Fruit fly (Drosophila melanogaster) whole organism, embryonic: ENCODE data around the gene CaBP1.

Experiments used
- CG10321 ChIP-seq: fragments of 200-800 bp; sonication (Bioruptor generic); IDR thresholded peaks from 2 replicates; pipeline ENCODE4 v1.3.6; 2022; ENCODE audit warnings: missing biosample characterization, missing genetic modification characterization
- CG11696 ChIP-seq: fragments of 200-800 bp; sonication (Bioruptor generic); IDR thresholded peaks from 2 replicates; pipeline ENCODE4 v1.3.6; 2022; ENCODE audit warnings: missing biosample characterization, missing genetic modification characterization
- CG14441 ChIP-seq: fragments of 200-800 bp; sonication (Bioruptor generic); IDR thresholded peaks from 2 replicates; pipeline ENCODE4 v1.3.6; 2022; ENCODE audit warnings: missing biosample characterization, missing genetic modification characterization
- CG14965 ChIP-seq: fragments of 200-800 bp; sonication (Bioruptor generic); optimal IDR thresholded peaks from 2 replicates; lab custom pipeline; 2016; ENCODE audit warnings: missing biosample characterization, missing genetic modification characterization, borderline replicate concordance
- CG15479 ChIP-seq: fragments of 200-800 bp; sonication (Bioruptor generic); optimal IDR thresholded peaks from 3 replicates; lab custom pipeline; 2019; ENCODE audit warnings: missing biosample characterization, mild to moderate bottlenecking, missing genetic modification characterization, moderate library complexity
- CG15601 ChIP-seq: fragments of 200-800 bp; sonication (Bioruptor generic); optimal IDR thresholded peaks from 3 replicates; lab custom pipeline; 2019; ENCODE audit warnings: missing biosample characterization, mild to moderate bottlenecking, missing genetic modification characterization, moderate library complexity
- CG17359 ChIP-seq: fragments of 200-800 bp; sonication (Bioruptor generic); optimal IDR thresholded peaks from 3 replicates; lab custom pipeline; 2018; ENCODE audit warnings: missing biosample characterization, mild to moderate bottlenecking, missing genetic modification characterization, moderate library complexity
- CG17612 ChIP-seq: fragments of 200-800 bp; sonication (Bioruptor generic); IDR thresholded peaks from 2 replicates; pipeline ENCODE4 v1.3.6; 2022; ENCODE audit warnings: missing biosample characterization, missing genetic modification characterization
- CG2120 ChIP-seq: fragments of 200-800 bp; sonication (Bioruptor generic); optimal IDR thresholded peaks from 3 replicates; lab custom pipeline; 2016; ENCODE audit warnings: missing biosample characterization, missing genetic modification characterization
- CG2875 ChIP-seq: fragments of 200-800 bp; sonication (Bioruptor generic); optimal IDR thresholded peaks from 2 replicates; lab custom pipeline; 2017; ENCODE audit warnings: missing biosample characterization, mild to moderate bottlenecking, missing genetic modification characterization, missing genetic modification reagents
- CG31224 ChIP-seq: fragments of 200-800 bp; sonication (Bioruptor generic); IDR thresholded peaks from 2 replicates; pipeline ENCODE4 v1.3.6; 2022; ENCODE audit warnings: missing biosample characterization, missing genetic modification characterization
- CG31388 ChIP-seq: fragments of 200-800 bp; sonication (Bioruptor generic); optimal IDR thresholded peaks from 2 replicates; lab custom pipeline; 2016; ENCODE audit warnings: missing biosample characterization, missing genetic modification characterization
- CG32767 ChIP-seq: fragments of 200-800 bp; sonication (Bioruptor generic); IDR thresholded peaks from 2 replicates; pipeline ENCODE4 v1.3.6; 2022; ENCODE audit warnings: missing biosample characterization, missing genetic modification characterization
- CG32772 ChIP-seq: fragments of 200-800 bp; sonication (Bioruptor generic); IDR thresholded peaks from 2 replicates; pipeline ENCODE4 v1.3.6; 2022; ENCODE audit warnings: missing biosample characterization, missing genetic modification characterization
- CG3281 ChIP-seq: fragments of 200-800 bp; sonication (Bioruptor generic); optimal IDR thresholded peaks from 3 replicates; lab custom pipeline; 2017; ENCODE audit warnings: missing biosample characterization, mild to moderate bottlenecking, missing genetic modification characterization
- CG34224 ChIP-seq: fragments of 200-800 bp; sonication (Bioruptor generic); IDR thresholded peaks from 3 replicates; pipeline ENCODE4 v1.3.6; 2022; ENCODE audit warnings: missing biosample characterization, missing genetic modification characterization; ENCODE audit not compliant: partially characterized antibody
- CG4854 ChIP-seq: fragments of 200-800 bp; sonication (Bioruptor generic); optimal IDR thresholded peaks from 2 replicates; lab custom pipeline; 2016; ENCODE audit warnings: missing biosample characterization, missing genetic modification characterization, inconsistent platforms
- CG5953 ChIP-seq: fragments of 200-800 bp; sonication (Bioruptor generic); IDR thresholded peaks from 2 replicates; pipeline ENCODE4 v1.3.6; 2022; ENCODE audit warnings: missing biosample characterization, missing genetic modification characterization
- CG6791 ChIP-seq: fragments of 200-800 bp; sonication (Bioruptor generic); IDR thresholded peaks from 3 replicates; pipeline ENCODE4 v1.3.6; 2022; ENCODE audit warnings: missing biosample characterization, missing genetic modification characterization; ENCODE audit not compliant: partially characterized antibody
- CG9932 ChIP-seq: fragments of 200-800 bp; sonication (Bioruptor generic); IDR thresholded peaks from 2 replicates; pipeline ENCODE4 v1.3.6; 2022; ENCODE audit warnings: missing biosample characterization, missing genetic modification characterization
- Chrac-16 ChIP-seq: fragments of 200-800 bp; sonication (Bioruptor generic); optimal IDR thresholded peaks from 3 replicates; lab custom pipeline; 2016; ENCODE audit warnings: missing biosample characterization, missing genetic modification characterization
- CkIIα-i1 ChIP-seq: fragments of 200-800 bp; sonication (Bioruptor generic); IDR thresholded peaks from 2 replicates; pipeline ENCODE4 v1.3.6; 2022; ENCODE audit warnings: missing biosample characterization, missing genetic modification characterization
- CrebB ChIP-seq: fragments of 200-800 bp; sonication (Bioruptor generic); optimal IDR thresholded peaks from 3 replicates; lab custom pipeline; 2018; ENCODE audit warnings: missing biosample characterization, mild to moderate bottlenecking, missing genetic modification characterization
- Dek ChIP-seq: fragments of 200-800 bp; sonication (Bioruptor generic); optimal IDR thresholded peaks from 3 replicates; lab custom pipeline; 2019; ENCODE audit warnings: missing biosample characterization, mild to moderate bottlenecking, missing genetic modification characterization, moderate library complexity
- Dp ChIP-seq: fragments of 200-800 bp; sonication (Bioruptor generic); optimal IDR thresholded peaks from 2 replicates; lab custom pipeline; 2018; ENCODE audit warnings: missing biosample characterization, mild to moderate bottlenecking, missing genetic modification characterization, moderate library complexity
- Fer3 ChIP-seq: fragments of 200-800 bp; sonication (Bioruptor generic); optimal IDR thresholded peaks from 2 replicates; lab custom pipeline; 2018; ENCODE audit warnings: missing biosample characterization, mild to moderate bottlenecking, missing genetic modification characterization, moderate library complexity
- Kr ChIP-seq: fragments of 200-800 bp; sonication (Bioruptor generic); optimal IDR thresholded peaks from 2 replicates; lab custom pipeline; 2017; ENCODE audit warnings: missing biosample characterization, mild to moderate bottlenecking, missing genetic modification characterization
- Mes4 ChIP-seq: fragments of 200-800 bp; sonication (Bioruptor generic); optimal IDR thresholded peaks from 2 replicates; lab custom pipeline; 2016; ENCODE audit warnings: missing biosample characterization, missing genetic modification characterization
- NK7.1 ChIP-seq: fragments of 200-800 bp; sonication (Bioruptor generic); optimal IDR thresholded peaks from 3 replicates; lab custom pipeline; 2016; ENCODE audit warnings: missing biosample characterization, missing genetic modification characterization
- Sox100B ChIP-seq: fragments of 200-800 bp; sonication (Bioruptor generic); optimal IDR thresholded peaks from 3 replicates; lab custom pipeline; 2018; ENCODE audit warnings: missing biosample characterization, mild to moderate bottlenecking, missing genetic modification characterization
- abd-A ChIP-seq: fragments of 200-800 bp; sonication (Bioruptor generic); optimal IDR thresholded peaks from 3 replicates; lab custom pipeline; 2019; ENCODE audit warnings: missing biosample characterization, mild to moderate bottlenecking, missing genetic modification characterization, moderate library complexity
- ase ChIP-seq: fragments of 200-800 bp; sonication (Bioruptor generic); IDR thresholded peaks from 3 replicates; pipeline ENCODE4 v1.3.6; 2022; ENCODE audit warnings: missing biosample characterization, missing genetic modification characterization
- ato ChIP-seq: fragments of 200-800 bp; sonication (Bioruptor generic); IDR thresholded peaks from 2 replicates; pipeline ENCODE4 v1.3.6; 2022; ENCODE audit warnings: missing biosample characterization, missing genetic modification characterization; ENCODE audit not compliant: partially characterized antibody
- bab2 ChIP-seq: fragments of 200-800 bp; sonication (Bioruptor generic); optimal IDR thresholded peaks from 2 replicates; lab custom pipeline; 2016; ENCODE audit warnings: missing biosample characterization, missing genetic modification characterization
- bowl ChIP-seq: fragments of 200-800 bp; sonication (Bioruptor generic); IDR thresholded peaks from 2 replicates; pipeline ENCODE4 v1.3.6; 2022; ENCODE audit warnings: missing biosample characterization, missing genetic modification characterization
- crol ChIP-seq: fragments of 200-800 bp; sonication (Bioruptor generic); IDR thresholded peaks from 2 replicates; pipeline ENCODE4 v1.3.6; 2022; ENCODE audit warnings: missing biosample characterization, missing genetic modification characterization
- hkb ChIP-seq, 2 experiments: fragments of 200-800 bp in 1 of 2; fragments of >200 bp in 1 of 2; sonication (Bioruptor generic) in 1 of 2; IDR thresholded peaks in 1 of 2; optimal IDR thresholded peaks in 1 of 2; 2 replicates each; pipeline versions ENCODE4 v1.3.6 to Lab custom; 2017 to 2022; ENCODE audit warnings: missing biosample characterization in 1 of 2, missing genetic modification characterization in 1 of 2
- insv ChIP-seq, 2 experiments: fragments of 200-800 bp; sonication (Bioruptor generic); optimal IDR thresholded peaks; 3 replicates each; lab custom pipeline; 2016 to 2018; ENCODE audit warnings: missing biosample characterization in 2 of 2, missing genetic modification characterization in 2 of 2
- jing ChIP-seq: fragments of 200-800 bp; sonication (Bioruptor generic); optimal IDR thresholded peaks from 2 replicates; lab custom pipeline; 2018; ENCODE audit warnings: missing biosample characterization, mild to moderate bottlenecking, missing genetic modification characterization
- kah ChIP-seq: fragments of 200-800 bp; sonication (Bioruptor generic); optimal IDR thresholded peaks from 2 replicates; lab custom pipeline; 2018; ENCODE audit warnings: missing biosample characterization, mild to moderate bottlenecking, missing genetic modification characterization
- nom ChIP-seq: fragments of 200-800 bp; sonication (Bioruptor generic); optimal IDR thresholded peaks from 2 replicates; lab custom pipeline; 2017; ENCODE audit warnings: missing biosample characterization, missing genetic modification characterization, mild to moderate bottlenecking, moderate library complexity, missing genetic modification reagents
- pita ChIP-seq: fragments of 200-800 bp; sonication (Bioruptor generic); optimal IDR thresholded peaks from 2 replicates; lab custom pipeline; 2017; ENCODE audit warnings: missing biosample characterization, mild to moderate bottlenecking, missing genetic modification characterization
- trh ChIP-seq: fragments of 200-800 bp; sonication (Bioruptor generic); optimal IDR thresholded peaks from 2 replicates; lab custom pipeline; 2016; ENCODE audit warnings: missing biosample characterization, missing genetic modification characterization
- tx ChIP-seq: fragments of 200-800 bp; sonication (Bioruptor generic); optimal IDR thresholded peaks from 2 replicates; lab custom pipeline; 2016; ENCODE audit warnings: missing biosample characterization, missing genetic modification characterization
- unpg ChIP-seq: fragments of 200-800 bp; sonication (Bioruptor generic); optimal IDR thresholded peaks from 3 replicates; lab custom pipeline; 2018; ENCODE audit warnings: missing biosample characterization, mild to moderate bottlenecking, missing genetic modification characterization, moderate library complexity
- vnd ChIP-seq: fragments of 200-800 bp; sonication (Bioruptor generic); IDR thresholded peaks from 3 replicates; pipeline ENCODE4 v1.3.6; 2022; ENCODE audit warnings: missing biosample characterization, missing genetic modification characterization; ENCODE audit not compliant: partially characterized antibody
- wdn ChIP-seq: fragments of 200-800 bp; sonication (Bioruptor generic); IDR thresholded peaks from 2 replicates; pipeline ENCODE4 v1.3.6; 2022; ENCODE audit warnings: missing biosample characterization, missing genetic modification characterization

CaBP1 gene

dm6 chr2L:16315027-16315426, 41.5 kb downstream of the CaBP1 start (continued):
- TF ChIP-seq CG17612 (GFP tag; lab: Robert Waterston, UW) = no peak
- TF ChIP-seq CG31388 (GFP tag; lab: Kevin White, UChicago) = no peak
- TF ChIP-seq CG15601 (tag; lab: Kevin White, UChicago) = no peak
- TF ChIP-seq wdn = no peak
- no peak for TF ChIP-seq Dp (GFP tag; lab: Kevin White, UChicago)
- TF ChIP-seq CG17359 (tag; lab: Kevin White, UChicago) = peak; percentile 9
- TF ChIP-seq tx (GFP tag; lab: Kevin White, UChicago) = no peak
- TF ChIP-seq ato (GFP tag; lab: Robert Waterston, UW) = no peak
- TF ChIP-seq Chrac-16 (GFP tag; lab: Kevin White, UChicago) = no peak
- TF ChIP-seq CG3281 (GFP tag; lab: Kevin White, UChicago) = peak; percentile 16
- TF ChIP-seq CG14965 (GFP tag; lab: Kevin White, UChicago) = no peak
- peak; percentile 75 for TF ChIP-seq abd-A (tag; lab: Kevin White, UChicago)
- 0 out of 2 replicates have a peak, but pooled peaks have one; percentile 28 for TF ChIP-seq bowl (GFP tag; lab: Robert Waterston, UW)
- TF ChIP-seq CG34224 (GFP tag; lab: Robert Waterston, UW) = peak; percentile 41; the same call in 2 of the 3 replicates
- TF ChIP-seq CG32772 = no peak
- peak; percentile 2 for TF ChIP-seq CG2120
- no peak for TF ChIP-seq Mes4 (GFP tag; lab: Kevin White, UChicago)
- no peak for TF ChIP-seq bab2 (GFP tag; lab: Kevin White, UChicago)
- TF ChIP-seq crol (GFP tag; lab: Robert Waterston, UW) = peak; percentile 92
- TF ChIP-seq NK7.1 (GFP tag; lab: Kevin White, UChicago) = no peak
- peak; percentile 20 for TF ChIP-seq Fer3 (tag; lab: Kevin White, UChicago)
- TF ChIP-seq Sox100B (GFP tag; lab: Kevin White, UChicago) = no peak
- TF ChIP-seq CG10321 (GFP tag; lab: Robert Waterston, UW) = no peak
- no peak for TF ChIP-seq trh
- peak; percentile 26 for TF ChIP-seq Dek
- no peak for TF ChIP-seq CG31224 (GFP tag; lab: Robert Waterston, UW)
- no peak for TF ChIP-seq CG4854 (GFP tag; lab: Kevin White, UChicago)
- no peak for TF ChIP-seq insv (GFP tag; optimal IDR thresholded peaks at IDR 0.05; lab: Kevin White, UChicago)
- peak; percentile 65 for TF ChIP-seq CrebB
- TF ChIP-seq hkb (optimal IDR thresholded peaks at IDR 0.05; lab: Kevin White, UChicago) = no peak
- TF ChIP-seq hkb (GFP tag; IDR thresholded peaks at IDR 0.05; lab: Robert Waterston, UW) = peak; percentile 25; the same call in 1 of the 2 replicates
- no peak for TF ChIP-seq CG6791 (GFP tag; lab: Robert Waterston, UW)
- no peak for TF ChIP-seq unpg (GFP tag; lab: Kevin White, UChicago)
- no peak for TF ChIP-seq CG9932 (GFP tag; lab: Robert Waterston, UW)
- no peak for TF ChIP-seq CG5953
- TF ChIP-seq CG15479 (GFP tag; lab: Kevin White, UChicago) = no peak
- TF ChIP-seq CG32767 (GFP tag; lab: Robert Waterston, UW) = no peak
- TF ChIP-seq CkIIα-i1 = no peak
- TF ChIP-seq CG2875 (GFP tag; lab: Kevin White, UChicago) = no peak
- no peak for TF ChIP-seq ase
- no peak for TF ChIP-seq Kr (GFP tag; lab: Kevin White, UChicago)
- TF ChIP-seq kah (GFP tag; lab: Kevin White, UChicago) = no peak
- no peak for TF ChIP-seq CG14441 (GFP tag; lab: Robert Waterston, UW)
- TF ChIP-seq CG11696 (GFP tag; lab: Robert Waterston, UW) = no peak
- no peak for TF ChIP-seq jing (GFP tag; lab: Kevin White, UChicago)
- TF ChIP-seq vnd (GFP tag; lab: Robert Waterston, UW) = no peak
- TF ChIP-seq pita (GFP tag; lab: Kevin White, UChicago) = no peak
- TF ChIP-seq nom (GFP tag; lab: Kevin White, UChicago) = peak; percentile 78
